Fruit fly (Drosophila melanogaster) whole organism, embryonic: ENCODE measurements around the gene CG43307.
A peak's percentile ranks its signal among the peaks of the same experiment; 100 is the strongest.

Experiments
- Adf1 ChIP-seq: fragments of 200-800 bp; sonication (Bioruptor generic); IDR thresholded peaks from 2 replicates; pipeline ENCODE4 v1.3.6; 2022; ENCODE audit warnings: missing biosample characterization, missing genetic modification characterization
- Atf-2 ChIP-seq: fragments of 200-800 bp; sonication (Bioruptor generic); optimal IDR thresholded peaks from 2 replicates; lab custom pipeline; 2016; ENCODE audit warnings: missing biosample characterization, missing genetic modification characterization
- Awh ChIP-seq: fragments of 200-800 bp; sonication (Bioruptor generic); IDR thresholded peaks from 2 replicates; pipeline ENCODE4, ENCODE4 v1.3.6; 2022; ENCODE audit warnings: missing biosample characterization, missing genetic modification characterization
- CG10979 ChIP-seq: fragments of 200-800 bp; sonication (Bioruptor generic); optimal IDR thresholded peaks from 2 replicates; lab custom pipeline; 2018; ENCODE audit warnings: missing biosample characterization, mild to moderate bottlenecking, missing genetic modification characterization, moderate library complexity
- CG12219 ChIP-seq: fragments of 200-800 bp; sonication (Bioruptor generic); optimal IDR thresholded peaks from 3 replicates; lab custom pipeline; 2018; ENCODE audit warnings: missing biosample characterization, mild to moderate bottlenecking, missing genetic modification characterization
- CG15011 ChIP-seq: fragments of 200-800 bp; sonication (Bioruptor generic); optimal IDR thresholded peaks from 3 replicates; lab custom pipeline; 2018; ENCODE audit warnings: missing biosample characterization, mild to moderate bottlenecking, missing genetic modification characterization
- CG17361 ChIP-seq: fragments of 200-800 bp; sonication (Bioruptor generic); IDR thresholded peaks from 3 replicates; pipeline ENCODE4 v1.3.6; 2022; ENCODE audit warnings: missing biosample characterization, missing genetic modification characterization
- CG17829 ChIP-seq: fragments of 200-800 bp; optimal IDR thresholded peaks from 2 replicates; lab custom pipeline; 2019; ENCODE audit warnings: missing biosample characterization, mild to moderate bottlenecking, missing genetic modification characterization, moderate library complexity
- CG18619 ChIP-seq: fragments of 200-800 bp; sonication (Bioruptor generic); optimal IDR thresholded peaks from 3 replicates; lab custom pipeline; 2017; ENCODE audit warnings: missing biosample characterization, mild to moderate bottlenecking, missing genetic modification characterization
- CG31224 ChIP-seq: fragments of 200-800 bp; sonication (Bioruptor generic); IDR thresholded peaks from 2 replicates; pipeline ENCODE4 v1.3.6; 2022; ENCODE audit warnings: missing biosample characterization, missing genetic modification characterization
- CG32772 ChIP-seq: fragments of 200-800 bp; sonication (Bioruptor generic); IDR thresholded peaks from 2 replicates; pipeline ENCODE4 v1.3.6; 2022; ENCODE audit warnings: missing biosample characterization, missing genetic modification characterization
- CG3281 ChIP-seq: fragments of 200-800 bp; sonication (Bioruptor generic); optimal IDR thresholded peaks from 3 replicates; lab custom pipeline; 2017; ENCODE audit warnings: missing biosample characterization, mild to moderate bottlenecking, missing genetic modification characterization
- CG6175 ChIP-seq: fragments of 200-800 bp; sonication (Bioruptor generic); IDR thresholded peaks from 3 replicates; pipeline ENCODE4 v1.3.6; 2022; ENCODE audit warnings: missing biosample characterization, missing genetic modification characterization
- CG6272 ChIP-seq: fragments of 200-800 bp; sonication (Bioruptor generic); IDR thresholded peaks from 2 replicates; pipeline ENCODE4 v1.3.6; 2022; ENCODE audit warnings: missing biosample characterization, missing genetic modification characterization
- CG7357 ChIP-seq: fragments of 200-800 bp; sonication (Bioruptor generic); IDR thresholded peaks from 3 replicates; pipeline ENCODE4 v1.3.6; 2022; ENCODE audit warnings: missing biosample characterization, missing genetic modification characterization
- CG7963 ChIP-seq: fragments of 200-800 bp; sonication (Bioruptor generic); IDR thresholded peaks from 3 replicates; pipeline ENCODE4 v1.3.6; 2022; ENCODE audit warnings: missing biosample characterization, missing genetic modification characterization; ENCODE audit not compliant: partially characterized antibody
- CTCF ChIP-seq: fragments of 200-800 bp; sonication (Bioruptor generic); optimal IDR thresholded peaks from 2 replicates; lab custom pipeline; 2017; ENCODE audit warnings: missing biosample characterization, mild to moderate bottlenecking, missing genetic modification characterization, moderate library complexity
- Chrac-16 ChIP-seq: fragments of 200-800 bp; sonication (Bioruptor generic); optimal IDR thresholded peaks from 3 replicates; lab custom pipeline; 2016; ENCODE audit warnings: missing biosample characterization, missing genetic modification characterization
- CkIIα-i1 ChIP-seq: fragments of 200-800 bp; sonication (Bioruptor generic); IDR thresholded peaks from 2 replicates; pipeline ENCODE4 v1.3.6; 2022; ENCODE audit warnings: missing biosample characterization, missing genetic modification characterization
- CoRest ChIP-seq: fragments of 200-800 bp; sonication (Bioruptor generic); optimal IDR thresholded peaks from 3 replicates; lab custom pipeline; 2018; ENCODE audit warnings: missing biosample characterization, mild to moderate bottlenecking, missing genetic modification characterization, moderate library complexity
- Dip3 ChIP-seq: fragments of 200-800 bp; sonication (Bioruptor generic); optimal IDR thresholded peaks from 3 replicates; lab custom pipeline; 2016; ENCODE audit warnings: missing biosample characterization, missing genetic modification characterization
- Fer1 ChIP-seq: fragments of 200-800 bp; sonication (Bioruptor generic); optimal IDR thresholded peaks from 2 replicates; lab custom pipeline; 2017; ENCODE audit warnings: missing biosample characterization, mild to moderate bottlenecking, missing genetic modification characterization
- Max ChIP-seq: fragments of 200-800 bp; sonication (Bioruptor generic); optimal IDR thresholded peaks from 2 replicates; lab custom pipeline; 2016; ENCODE audit warnings: missing biosample characterization, mild to moderate bottlenecking, missing genetic modification characterization
- Med ChIP-seq: fragments of 200-800 bp; sonication (Bioruptor generic); peaks from one replicate; lab custom pipeline; 2016; ENCODE audit warnings: missing biosample characterization, missing genetic modification characterization, mild to moderate bottlenecking, inconsistent platforms, moderate library complexity
- Meics ChIP-seq: fragments of 200-800 bp; sonication (Bioruptor generic); optimal IDR thresholded peaks from 2 replicates; lab custom pipeline; 2017; ENCODE audit warnings: missing biosample characterization, mild to moderate bottlenecking, missing genetic modification characterization
- Myb ChIP-seq: fragments of 200-800 bp; sonication (Bioruptor generic); optimal IDR thresholded peaks from 2 replicates; lab custom pipeline; 2016; ENCODE audit warnings: missing biosample characterization, missing genetic modification characterization
- NC2α ChIP-seq: fragments of 200-800 bp; sonication (Bioruptor generic); optimal IDR thresholded peaks from 2 replicates; lab custom pipeline; 2016; ENCODE audit warnings: missing biosample characterization, missing genetic modification characterization
- Nf-YC ChIP-seq: fragments of 200-800 bp; optimal IDR thresholded peaks from 3 replicates; lab custom pipeline; 2019; ENCODE audit warnings: missing biosample characterization, mild to moderate bottlenecking, missing genetic modification characterization, moderate library complexity
- Sox100B ChIP-seq: fragments of 200-800 bp; sonication (Bioruptor generic); optimal IDR thresholded peaks from 3 replicates; lab custom pipeline; 2018; ENCODE audit warnings: missing biosample characterization, mild to moderate bottlenecking, missing genetic modification characterization
- YL-1 ChIP-seq: fragments of 200-800 bp; sonication (Bioruptor generic); optimal IDR thresholded peaks from 3 replicates; lab custom pipeline; 2017; ENCODE audit warnings: missing biosample characterization, mild to moderate bottlenecking, missing genetic modification characterization
- ac ChIP-seq: fragments of 200-800 bp; sonication (Bioruptor generic); optimal IDR thresholded peaks from 3 replicates; lab custom pipeline; 2017; ENCODE audit warnings: missing biosample characterization, mild to moderate bottlenecking, missing genetic modification characterization
- al ChIP-seq: fragments of 200-800 bp; sonication (Bioruptor generic); IDR thresholded peaks from 2 replicates; pipeline ENCODE4 v1.3.6; 2022; ENCODE audit warnings: missing biosample characterization, missing genetic modification characterization
- bbx ChIP-seq: fragments of 200-800 bp; sonication (Bioruptor generic); IDR thresholded peaks from 2 replicates; pipeline ENCODE4 v1.3.6; 2022; ENCODE audit warnings: missing biosample characterization, missing genetic modification characterization; ENCODE audit not compliant: partially characterized antibody
- cg ChIP-seq: fragments of 200-800 bp; sonication (Bioruptor generic); optimal IDR thresholded peaks from 3 replicates; lab custom pipeline; 2019; ENCODE audit warnings: missing biosample characterization, mild to moderate bottlenecking, missing genetic modification characterization, moderate library complexity
- dan ChIP-seq: fragments of 200-800 bp; sonication (Bioruptor generic); IDR thresholded peaks from 2 replicates; pipeline ENCODE4 v1.3.6; 2022; ENCODE audit warnings: missing biosample characterization, missing genetic modification characterization
- disco-r ChIP-seq: fragments of 200-800 bp; sonication (Bioruptor generic); optimal IDR thresholded peaks from 2 replicates; lab custom pipeline; 2016; ENCODE audit warnings: missing biosample characterization, missing genetic modification characterization
- ems ChIP-seq: fragments of 200-800 bp; sonication (Bioruptor generic); optimal IDR thresholded peaks from 3 replicates; lab custom pipeline; 2016; ENCODE audit warnings: missing biosample characterization, missing genetic modification characterization
- esg ChIP-seq: fragments of 200-800 bp; sonication (Bioruptor generic); conservative IDR thresholded peaks from 2 replicates; pipeline ENCODE4 v1.3.6; 2022; ENCODE audit warnings: missing biosample characterization, missing genetic modification characterization
- grau ChIP-seq: fragments of 200-800 bp; optimal IDR thresholded peaks from 3 replicates; lab custom pipeline; 2019; ENCODE audit warnings: missing biosample characterization, mild to moderate bottlenecking, missing genetic modification characterization, moderate library complexity
- grn ChIP-seq: fragments of 200-800 bp; sonication (Bioruptor generic); optimal IDR thresholded peaks from 3 replicates; lab custom pipeline; 2017; ENCODE audit warnings: missing biosample characterization, missing genetic modification characterization
- inv ChIP-seq: fragments of 200-800 bp; sonication (Bioruptor generic); IDR thresholded peaks from 2 replicates; pipeline ENCODE4 v1.3.6; 2022; ENCODE audit warnings: missing biosample characterization, missing genetic modification characterization; ENCODE audit not compliant: partially characterized antibody
- lilli ChIP-seq: fragments of 200-800 bp; sonication (Bioruptor generic); optimal IDR thresholded peaks from 3 replicates; lab custom pipeline; 2016; ENCODE audit warnings: missing biosample characterization, missing genetic modification characterization
- pb ChIP-seq: fragments of 200-800 bp; sonication (Bioruptor generic); optimal IDR thresholded peaks from 3 replicates; lab custom pipeline; 2016; ENCODE audit warnings: missing biosample characterization, missing genetic modification characterization
- pho ChIP-seq: fragments of 200-800 bp; sonication (Bioruptor generic); optimal IDR thresholded peaks from 2 replicates; lab custom pipeline; 2016; ENCODE audit warnings: missing biosample characterization, missing genetic modification characterization
- prd ChIP-seq, 3 experiments: fragments of >200 bp in 2 of 3; fragments of 200-800 bp in 1 of 3; sonication (Bioruptor generic) in 1 of 3; optimal IDR thresholded peaks in 2 of 3; IDR thresholded peaks in 1 of 3; 2 replicates in 2 of 3; 3 replicates in 1 of 3; pipeline versions ENCODE4 v1.3.6 to Lab custom; 2017 to 2022; ENCODE audit warnings: missing biosample characterization in 1 of 3, missing genetic modification characterization in 1 of 3
- pros ChIP-seq: fragments of 200-800 bp; sonication (Bioruptor generic); optimal IDR thresholded peaks from 3 replicates; lab custom pipeline; 2019; ENCODE audit warnings: missing biosample characterization, mild to moderate bottlenecking, missing genetic modification characterization, moderate library complexity
- salm ChIP-seq: fragments of 200-800 bp; sonication (Bioruptor generic); optimal IDR thresholded peaks from 2 replicates; lab custom pipeline; 2018; ENCODE audit warnings: missing biosample characterization, mild to moderate bottlenecking, missing genetic modification characterization
- so ChIP-seq: fragments of 200-800 bp; sonication (Bioruptor generic); IDR thresholded peaks from 3 replicates; pipeline ENCODE4 v1.3.6; 2022; ENCODE audit warnings: missing biosample characterization, missing genetic modification characterization
- stc ChIP-seq: fragments of 200-800 bp; sonication (Bioruptor generic); IDR thresholded peaks from 2 replicates; pipeline ENCODE4 v1.3.6; 2022; ENCODE audit warnings: missing biosample characterization, missing genetic modification characterization
- tgo ChIP-seq: fragments of 200-800 bp; sonication (Bioruptor generic); IDR thresholded peaks from 3 replicates; pipeline ENCODE4 v1.3.6; 2022; ENCODE audit warnings: missing biosample characterization, missing genetic modification characterization
- tup ChIP-seq: fragments of 200-800 bp; sonication (Bioruptor generic); optimal IDR thresholded peaks from 2 replicates; lab custom pipeline; 2016; ENCODE audit warnings: missing biosample characterization, mild to moderate bottlenecking, missing genetic modification characterization, moderate library complexity
- twi ChIP-seq: fragments of 200-800 bp; optimal IDR thresholded peaks from 2 replicates; lab custom pipeline; 2019; ENCODE audit warnings: missing biosample characterization, mild to moderate bottlenecking, missing genetic modification characterization, moderate library complexity

The CG43307 gene

DNA sequence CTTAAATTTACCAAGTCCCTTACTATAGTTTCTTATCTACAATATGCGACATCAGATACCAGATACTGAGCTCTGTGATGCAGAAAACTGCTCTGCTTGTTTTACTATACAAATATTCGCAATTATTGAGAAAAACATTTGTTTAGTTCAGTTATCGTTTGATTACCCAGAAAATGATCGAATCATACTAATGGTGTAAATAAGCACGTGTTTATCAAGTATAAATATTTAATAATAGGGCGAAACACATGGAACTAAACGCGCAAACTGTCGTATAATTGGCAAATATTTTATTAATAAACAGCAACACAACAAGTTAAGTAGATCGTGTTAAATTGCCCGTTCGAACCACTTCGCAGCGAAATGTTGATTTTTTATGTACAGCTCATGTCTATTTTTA lies 13.4 kb upstream of the CG43307 start (continued):
- TF ChIP-seq CG7963 (GFP tag; lab: Robert Waterston, UW) (no peak), ac (no peak), CG32772 (GFP tag; lab: Robert Waterston, UW) (no peak), tup (GFP tag; lab: Kevin White, UChicago) (peak; percentile 17), CG17829 (no peak), grn (GFP tag; lab: Kevin White, UChicago) (peak; percentile 26), disco-r (GFP tag; lab: Kevin White, UChicago) (no peak), Dip3 (GFP tag; lab: Kevin White, UChicago) (no peak), CG15011 (GFP tag; lab: Kevin White, UChicago) (peak; percentile 61), dan (GFP tag; lab: Robert Waterston, UW) (no peak), CG17361 (GFP tag; lab: Robert Waterston, UW) (peak; percentile 41; the same call in 1 of the 3 replicates), CG18619 (GFP tag; lab: Kevin White, UChicago) (peak; percentile 63), Adf1 (0 out of 2 replicates have a peak, but pooled peaks have one; percentile 34), CG6272 (no peak), Meics (peak; percentile 79), twi (tag; lab: Kevin White, UChicago) (peak; percentile 1), CG12219 (GFP tag; lab: Kevin White, UChicago) (peak; percentile 4), Chrac-16 (GFP tag; lab: Kevin White, UChicago) (no peak), so (GFP tag; lab: Robert Waterston, UW) (peak; percentile 39; the same call in 1 of the 3 replicates), lilli (GFP tag; lab: Kevin White, UChicago) (peak; percentile 31), stc (GFP tag; lab: Robert Waterston, UW) (no peak), CG10979 (tag; lab: Kevin White, UChicago) (no peak), prd (optimal IDR thresholded peaks at IDR 0.05; lab: Kevin White, UChicago) (no peak), prd (GFP tag; IDR thresholded peaks at IDR 0.05; lab: Robert Waterston, UW) (no peak), CTCF (GFP tag; lab: Kevin White, UChicago) (no peak), pros (GFP tag; lab: Kevin White, UChicago) (no peak), pb (GFP tag; lab: Kevin White, UChicago) (no peak), bbx (no peak), Atf-2 (GFP tag; lab: Kevin White, UChicago) (no peak), CkIIα-i1 (GFP tag; lab: Robert Waterston, UW) (no peak), Awh (GFP tag; lab: Robert Waterston, UW) (no peak), CG31224 (GFP tag; lab: Robert Waterston, UW) (no peak), Med (peak; percentile 87), CG3281 (GFP tag; lab: Kevin White, UChicago) (peak; percentile 74), Fer1 (peak; percentile 60), esg (no peak), Myb (GFP tag; lab: Kevin White, UChicago) (no peak), Nf-YC (no peak), CG6175 (GFP tag; lab: Robert Waterston, UW) (no peak; the same call in 2 of the 3 replicates), tgo (GFP tag; lab: Robert Waterston, UW) (peak; percentile 15; the same call in 1 of the 3 replicates), grau (peak; percentile 51), CG7357 (GFP tag; lab: Robert Waterston, UW) (no peak), al (GFP tag; lab: Robert Waterston, UW) (no peak), ems (peak; percentile 5), Max (GFP tag; lab: Kevin White, UChicago) (peak; percentile 59), salm (tag; lab: Kevin White, UChicago) (peak; percentile 3), inv (GFP tag; lab: Robert Waterston, UW) (no peak), pho (GFP tag; lab: Kevin White, UChicago) (peak; percentile 60), NC2α (GFP tag; lab: Kevin White, UChicago) (no peak), cg (GFP tag; lab: Kevin White, UChicago) (no peak), YL-1 (GFP tag; lab: Kevin White, UChicago) (no peak), Sox100B (peak; percentile 24), CoRest (tag; lab: Kevin White, UChicago) (peak; percentile 75)
